Worm (Caenorhabditis elegans): ENCODE data around the gene C49F8.3.

ce11 chrX:13356469-13356868, 30.9 kb downstream of the C49F8.3 start:
- TF ChIP-seq C38D4.7 (GFP tag; optimal IDR thresholded peaks at IDR 0.05) (no peak), ama-1 (optimal IDR thresholded peaks at IDR 0.05) (no peak), fkh-10 (GFP tag; optimal IDR thresholded peaks at IDR 0.05) (no peak), dve-1 (tag; optimal IDR thresholded peaks at IDR 0.05) (no peak), elt-4 (tag; optimal IDR thresholded peaks at IDR 0.05) (no peak), dmd-4 (tag; optimal IDR thresholded peaks at IDR 0.05; ENCODE audit: borderline replicate concordance) (no peak), ets-4 (tag; optimal IDR thresholded peaks at IDR 0.05) (no peak)
